Fruit fly (Drosophila melanogaster) whole organism, wandering third instar larva: ENCODE data around the gene Oseg5.

Source experiments
- CrebA ChIP-seq: fragments of 200-800 bp; sonication (Bioruptor generic); optimal IDR thresholded peaks from 2 replicates; lab custom pipeline; 2016; ENCODE audit warnings: missing biosample characterization, mild to moderate bottlenecking, missing genetic modification characterization, borderline replicate concordance
- Hr78 ChIP-seq: fragments of >200 bp; optimal IDR thresholded peaks from 2 replicates; lab custom pipeline; 2017; ENCODE audit warnings: missing biosample characterization, missing genetic modification characterization
- Myc ChIP-seq: fragments of >200 bp; optimal IDR thresholded peaks from 2 replicates; lab custom pipeline; 2017
- N ChIP-seq: fragments of >200 bp; optimal IDR thresholded peaks from 2 replicates; lab custom pipeline; 2018; ENCODE audit warnings: missing biosample characterization, missing external identifiers, missing genetic modification characterization
- Vsx2 ChIP-seq: fragments of 200-300, 225-300 bp; sonication (Bioruptor generic); optimal IDR thresholded peaks from 2 replicates; lab custom pipeline; 2018; ENCODE audit warnings: missing biosample characterization, missing genetic modification characterization; ENCODE audit not compliant: partially characterized antibody
- dl ChIP-seq, 2 experiments: fragments of 175-275, 200-275 bp in 1 of 2; fragments of 200-275 bp in 1 of 2; sonication (Bioruptor generic); optimal IDR thresholded peaks; lab custom pipeline; 2018; ENCODE audit warnings: mild to moderate bottlenecking in 2 of 2, missing biosample characterization in 2 of 2, missing genetic modification characterization in 2 of 2, moderate library complexity in 2 of 2; ENCODE audit not compliant: partially characterized antibody in 2 of 2, insufficient read depth in 1 of 2
- foxo ChIP-seq, 2 experiments: fragments of 200-800 bp; sonication (Bioruptor generic); optimal IDR thresholded peaks; 2 replicates in 1 of 2; 3 replicates in 1 of 2; lab custom pipeline; 2016 to 2017; ENCODE audit warnings: missing biosample characterization in 2 of 2, missing genetic modification characterization in 2 of 2
- h ChIP-seq: fragments of 200-800 bp; sonication (Bioruptor generic); optimal IDR thresholded peaks from 3 replicates; lab custom pipeline; 2016; ENCODE audit warnings: missing biosample characterization, mild to moderate bottlenecking, missing genetic modification characterization
- psq ChIP-seq: fragments of 200-800 bp; sonication (Bioruptor generic); optimal IDR thresholded peaks from 3 replicates; lab custom pipeline; 2017; ENCODE audit warnings: missing biosample characterization, mild to moderate bottlenecking, missing genetic modification characterization, moderate library complexity
- usp ChIP-seq: fragments of >200 bp; optimal IDR thresholded peaks from 2 replicates; lab custom pipeline; 2017; ENCODE audit warnings: missing biosample characterization, missing genetic modification characterization
- woc ChIP-seq: sonication (Bioruptor generic); optimal IDR thresholded peaks from 2 replicates; lab custom pipeline; 2016; ENCODE audit warnings: missing biosample characterization, mild to moderate bottlenecking, missing genetic modification characterization

DNA sequence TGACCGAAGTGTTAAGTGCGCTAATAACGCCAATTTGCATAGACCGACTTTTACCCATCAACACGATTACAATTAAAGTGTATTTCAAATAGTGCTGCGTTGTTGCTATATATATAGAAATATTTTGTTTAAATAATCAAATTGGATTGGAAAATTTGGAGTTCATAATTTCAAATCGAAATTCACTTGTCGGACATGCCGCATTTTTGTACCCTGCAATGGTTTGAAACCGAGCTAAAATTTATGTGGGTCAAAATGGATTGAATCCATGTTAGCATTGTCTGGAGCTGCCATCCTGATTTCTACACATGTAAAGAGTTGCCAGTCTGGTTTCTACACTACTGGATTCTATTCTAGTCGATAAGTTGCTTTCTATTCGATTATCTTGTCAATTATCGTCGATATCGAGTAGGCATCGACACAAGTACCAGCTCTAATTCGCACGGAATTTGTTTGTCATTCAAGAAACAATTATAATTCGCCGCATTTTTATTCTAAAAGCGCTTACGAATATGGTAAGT lies 48.3 kb downstream of the Oseg5 start, which contains the start of gene Pomp:
- TF ChIP-seq usp (GFP tag; lab: Kevin White, UChicago) (no peak), Hr78 (GFP tag; lab: Kevin White, UChicago) (no peak), woc (GFP tag; lab: Kevin White, UChicago) (peak; percentile 60), h (peak; percentile 84), dl (GFP tag; optimal IDR thresholded peaks at IDR 0.05; lab: Kevin White, UChicago; ENCODE audit: insufficient read depth in 1 of 2, partially characterized antibody in 2 of 2) (no peak), psq (GFP tag; lab: Kevin White, UChicago) (peak; percentile 65), Vsx2 (GFP tag; lab: Kevin White, UChicago) (no peak), N (GFP tag; lab: Kevin White, UChicago) (no peak), foxo (GFP tag; optimal IDR thresholded peaks at IDR 0.05; lab: Kevin White, UChicago) (peak in 1 of 2 experiments; percentile 82), Myc (peak; percentile 78), CrebA (GFP tag; lab: Kevin White, UChicago) (no peak)
